Worm (Caenorhabditis elegans): Measurements from ENCODE around the gene K11D12.13.

K11D12.13 gene

DNA sequence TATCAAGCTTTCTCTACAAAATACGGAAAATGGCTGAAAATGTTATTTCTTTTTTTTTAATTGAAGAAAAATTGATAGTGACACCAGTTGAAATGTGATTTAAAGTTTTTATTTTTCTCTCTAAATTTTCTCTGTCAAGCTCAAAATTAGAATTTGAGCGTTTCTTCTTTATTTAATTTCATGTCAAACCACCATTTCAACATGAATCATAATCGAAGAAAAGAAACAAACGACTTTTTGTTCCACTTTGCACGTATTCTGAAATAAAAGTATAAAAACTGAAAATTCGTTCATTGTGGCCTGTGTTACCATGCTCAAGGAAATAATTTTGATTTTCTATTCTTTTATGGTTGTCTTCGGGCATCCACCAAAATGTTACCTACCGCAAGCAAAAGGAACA, at the start of gene K11D12.13:
Gene K11D12.13, plus strand, starts transcription at position 301 of the 400 bp plus-strand sequence.
- TF ChIP-seq npax-4 (tag; optimal IDR thresholded peaks at IDR 0.05) (no peak), eyg-1 (tag; optimal IDR thresholded peaks at IDR 0.05) (no peak), sox-2 (GFP tag; IDR thresholded peaks at IDR 0.05) (no peak), ceh-18 (tag; optimal IDR thresholded peaks at IDR 0.05) (no peak), pat-9 (tag; optimal IDR thresholded peaks at IDR 0.05) (no peak), odd-2 (tag; optimal IDR thresholded peaks at IDR 0.05) (no peak), ets-4 (tag; optimal IDR thresholded peaks at IDR 0.05) (no peak), ceh-19 (GFP tag; optimal IDR thresholded peaks at IDR 0.05) (no peak)

DNA sequence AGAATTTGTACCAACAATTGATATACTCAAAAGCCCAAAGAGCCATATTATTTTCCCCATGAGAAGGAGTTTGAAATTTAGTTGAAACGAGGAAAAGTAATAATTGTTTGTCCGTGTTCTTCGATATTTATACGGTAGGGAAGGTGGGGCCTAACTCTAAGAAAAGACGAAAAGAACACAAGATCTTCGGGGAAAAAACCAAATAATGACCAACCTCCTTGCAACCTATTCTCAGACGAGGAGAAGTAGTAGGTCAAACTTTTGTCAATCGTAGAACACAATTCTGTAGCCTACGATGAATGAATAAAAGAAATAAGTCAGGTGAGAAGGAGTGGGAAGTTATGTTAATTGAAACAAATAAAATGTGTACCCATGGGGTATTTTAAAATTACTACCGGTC, 46.1 kb upstream of the K11D12.13 start, which contains the start of gene ncx-8:
Gene ncx-8, minus strand, starts transcription at position 101 of the 400 bp plus-strand sequence.
- TF ChIP-seq ztf-16 (tag; optimal IDR thresholded peaks at IDR 0.05) (no peak), T23F11.4 (GFP tag; optimal IDR thresholded peaks at IDR 0.05) (no peak), hlh-8 (tag; optimal IDR thresholded peaks at IDR 0.05) (no peak), sox-2 (GFP tag; IDR thresholded peaks at IDR 0.05) (no peak), npax-4 (tag; optimal IDR thresholded peaks at IDR 0.05) (no peak), tbx-7 (tag; optimal IDR thresholded peaks at IDR 0.05) (no peak), pha-4 (tag; optimal IDR thresholded peaks at IDR 0.05) (no peak), F13H6.1 (tag; optimal IDR thresholded peaks at IDR 0.05) (no peak), unc-42 (tag; optimal IDR thresholded peaks at IDR 0.05) (no peak), unc-86 (tag; optimal IDR thresholded peaks at IDR 0.05) (no peak)

DNA sequence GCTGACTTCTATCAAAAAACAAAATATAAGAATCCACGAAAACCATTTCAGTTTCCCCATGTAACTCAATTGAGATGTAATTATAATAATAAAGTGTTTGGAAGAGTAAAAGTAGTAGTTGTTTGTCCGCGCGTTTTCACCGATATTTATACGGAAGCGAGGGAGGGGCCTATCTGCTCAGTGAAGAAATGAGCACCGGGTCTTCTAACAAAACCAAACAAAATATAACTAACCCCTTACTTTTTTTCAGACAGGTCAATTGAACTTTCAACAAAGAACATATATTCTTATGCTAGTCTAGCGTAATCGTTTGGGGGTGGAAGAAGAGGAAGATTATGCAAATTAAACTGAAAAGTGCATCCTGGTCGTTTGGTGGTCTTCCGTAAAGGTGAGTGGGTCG, 38.0 kb upstream of the K11D12.13 start, which contains the start of gene ncx-9:
Gene ncx-9, minus strand, starts transcription at position 101 of the 400 bp plus-strand sequence.
- TF ChIP-seq ceh-9 (tag; optimal IDR thresholded peaks at IDR 0.05) = no peak
- no peak for TF ChIP-seq unc-42 (tag; optimal IDR thresholded peaks at IDR 0.05)
- no peak for TF ChIP-seq sox-4 (tag; optimal IDR thresholded peaks at IDR 0.05)
- TF ChIP-seq odd-2 (tag; optimal IDR thresholded peaks at IDR 0.05) = no peak
- TF ChIP-seq tbx-2 (tag; optimal IDR thresholded peaks at IDR 0.05) = no peak
- no peak for TF ChIP-seq unc-55 (GFP tag; optimal IDR thresholded peaks at IDR 0.05)
- no peak for TF ChIP-seq ref-2 (tag; optimal IDR thresholded peaks at IDR 0.05)
- no peak for TF ChIP-seq fax-1 (tag; optimal IDR thresholded peaks at IDR 0.05)
- TF ChIP-seq dve-1 (tag; optimal IDR thresholded peaks at IDR 0.05) = no peak
- TF ChIP-seq T23F11.4 (GFP tag; optimal IDR thresholded peaks at IDR 0.05) = no peak
- TF ChIP-seq hlh-15 (tag; optimal IDR thresholded peaks at IDR 0.05) = no peak
- no peak for TF ChIP-seq zip-5 (tag; optimal IDR thresholded peaks at IDR 0.05)
- no peak for TF ChIP-seq dmd-4 (tag; optimal IDR thresholded peaks at IDR 0.05; ENCODE audit: borderline replicate concordance)
- no peak for TF ChIP-seq syd-9 (tag; optimal IDR thresholded peaks at IDR 0.05)
- TF ChIP-seq pqm-1 (tag; optimal IDR thresholded peaks at IDR 0.05) = no peak
- TF ChIP-seq sox-2 (GFP tag; IDR thresholded peaks at IDR 0.05) = no peak
- no peak for TF ChIP-seq ceh-14 (tag; optimal IDR thresholded peaks at IDR 0.05)
- no peak for TF ChIP-seq unc-3 (GFP tag; conservative IDR thresholded peaks at IDR 0.05)
- no peak for TF ChIP-seq unc-3 (tag; optimal IDR thresholded peaks at IDR 0.05)
- no peak for TF ChIP-seq elt-4 (tag; optimal IDR thresholded peaks at IDR 0.05)
- no peak for TF ChIP-seq mec-3 (tag; optimal IDR thresholded peaks at IDR 0.05; ENCODE audit: borderline replicate concordance)

DNA sequence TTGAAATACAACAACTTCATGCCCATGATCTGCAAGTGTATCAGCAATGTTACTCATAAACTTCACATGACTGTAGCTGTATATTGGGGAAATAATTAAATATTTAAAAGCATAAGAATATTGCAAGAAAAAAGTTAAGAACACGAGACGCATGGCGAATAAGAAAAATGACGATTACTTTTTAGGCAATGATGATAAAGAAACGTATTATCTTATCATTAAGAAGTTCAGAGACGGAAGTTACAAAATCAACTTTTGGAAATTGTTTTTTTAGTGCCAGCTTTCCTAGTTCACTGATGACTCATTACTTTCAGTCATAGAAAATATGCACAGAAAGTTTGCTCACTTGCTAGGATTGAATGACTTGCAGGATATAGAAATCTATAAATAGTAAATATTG, 32.8 kb upstream of the K11D12.13 start, which contains the start of gene ugt-7:
Gene ugt-7, minus strand, starts transcription at position 161 of the 400 bp plus-strand sequence.
- TF ChIP-seq elt-2 (tag; optimal IDR thresholded peaks at IDR 0.05) = peak; percentile 11
- TF ChIP-seq fkh-6 (tag; optimal IDR thresholded peaks at IDR 0.05) = no peak
- TF ChIP-seq C08G9.2 (tag; optimal IDR thresholded peaks at IDR 0.05) = no peak
- no peak for TF ChIP-seq lim-6 (tag; optimal IDR thresholded peaks at IDR 0.05)
- no peak for TF ChIP-seq ceh-9 (tag; optimal IDR thresholded peaks at IDR 0.05)
- TF ChIP-seq pqm-1 (tag; optimal IDR thresholded peaks at IDR 0.05) = no peak

Data from whole organism, late embryonic.